Worm (Caenorhabditis elegans) whole organism, L1 larva: ENCODE data around the gene srh-2.

Source experiments
- aha-1 ChIP-seq: fragments of 150-350 bp; optimal IDR thresholded peaks from 2 replicates; lab custom pipeline; 2014; ENCODE audit warnings: missing biosample characterization, missing genetic modification characterization
- ama-1 ChIP-seq: fragments of 150-350 bp; optimal IDR thresholded peaks from 2 replicates; lab custom pipeline; 2014
- fos-1 ChIP-seq: fragments of 150-350 bp; optimal IDR thresholded peaks from 2 replicates; lab custom pipeline; 2014; ENCODE audit warnings: missing biosample characterization, missing genetic modification characterization
- mep-1 ChIP-seq: fragments of 150-350 bp; optimal IDR thresholded peaks from 2 replicates; lab custom pipeline; 2014; ENCODE audit warnings: missing biosample characterization, missing genetic modification characterization
- nhr-76 ChIP-seq: sonication (generic microtip); optimal IDR thresholded peaks from 2 replicates; lab custom pipeline; 2017; ENCODE audit warnings: missing biosample characterization, missing genetic modification characterization
- nhr-85 ChIP-seq: sonication (generic microtip); peaks from one replicate; lab custom pipeline; 2016; ENCODE audit warnings: missing genetic modification characterization, inconsistent platforms, missing compliant biosample characterization
- pag-3 ChIP-seq: sonication (generic microtip); optimal IDR thresholded peaks from 2 replicates; lab custom pipeline; 2017; ENCODE audit warnings: missing genetic modification characterization, mild to moderate bottlenecking, missing compliant biosample characterization, antibody characterized with exemption, borderline replicate concordance; ENCODE audit not compliant: insufficient read depth
- skn-1 ChIP-seq: fragments of 150-350 bp; optimal IDR thresholded peaks from 2 replicates; lab custom pipeline; 2014; ENCODE audit warnings: missing biosample characterization, missing genetic modification characterization
- unc-62 ChIP-seq: fragments of 150-350 bp; optimal IDR thresholded peaks from 2 replicates; lab custom pipeline; 2014; ENCODE audit warnings: missing biosample characterization, missing genetic modification reagents, missing genetic modification characterization
- unc-86 ChIP-seq: sonication (generic microtip); optimal IDR thresholded peaks from 2 replicates; lab custom pipeline; 2016; ENCODE audit warnings: missing genetic modification characterization, missing compliant biosample characterization
- ztf-4 ChIP-seq: fragments of 150-350 bp; optimal IDR thresholded peaks from 2 replicates; lab custom pipeline; 2014; ENCODE audit warnings: missing biosample characterization, missing genetic modification characterization

ce11 chrV:699051-699450 is 29.1 kb upstream of the srh-2 start:
- TF ChIP-seq nhr-76 (tag; lab: Kevin White, UChicago) (no peak), unc-86 (no peak), ama-1 (lab: Kevin White, UChicago) (no peak), skn-1 (tag; lab: Kevin White, UChicago) (no peak), unc-62 (GFP tag; lab: Kevin White, UChicago) (no peak), aha-1 (tag; lab: Kevin White, UChicago) (no peak), ztf-4 (tag; lab: Kevin White, UChicago) (no peak), fos-1 (tag; lab: Kevin White, UChicago) (no peak), pag-3 (tag; lab: Kevin White, UChicago) (no peak), nhr-85 (no peak), mep-1 (tag; lab: Kevin White, UChicago) (no peak)
